Worm (Caenorhabditis elegans) whole organism, young adult: ENCODE results near the gene srsx-34.

Experiments used
- B0336.3 ChIP-seq: fragments of 200-800 bp; sonication (Bioruptor generic); IDR thresholded peaks from 2 replicates; pipeline ENCODE4 v1.3.6; 2022; ENCODE audit warnings: missing genetic modification characterization, missing compliant biosample characterization
- F39B2.1 ChIP-seq: fragments of 200-800 bp; sonication (Bioruptor generic); IDR thresholded peaks from 2 replicates; pipeline ENCODE4 v1.3.6; 2022; ENCODE audit warnings: missing genetic modification reagents, missing genetic modification characterization, missing compliant biosample characterization
- F57A8.1 ChIP-seq: fragments of 200-800 bp; sonication (Bioruptor generic); optimal IDR thresholded peaks from 2 replicates; lab custom pipeline; 2018; ENCODE audit warnings: mild to moderate bottlenecking, missing genetic modification characterization, moderate library complexity, missing compliant biosample characterization
- T26A5.8 ChIP-seq: sonication (generic microtip); optimal IDR thresholded peaks from 2 replicates; lab custom pipeline; 2016; ENCODE audit warnings: missing genetic modification characterization, missing compliant biosample characterization
- Y53F4B.3 ChIP-seq: fragments of 200-800 bp; sonication (Bioruptor generic); IDR thresholded peaks from 2 replicates; pipeline ENCODE4 v1.3.6; 2022; ENCODE audit warnings: missing genetic modification reagents, missing genetic modification characterization, missing compliant biosample characterization
- Y79H2A.3 ChIP-seq: fragments of 200-800 bp; sonication (Bioruptor generic); conservative IDR thresholded peaks from 2 replicates; pipeline ENCODE4 v1.3.6; 2022; ENCODE audit warnings: missing genetic modification reagents, missing genetic modification characterization, missing compliant biosample characterization
- aptf-3 ChIP-seq: fragments of 200-800 bp; sonication (Bioruptor generic); IDR thresholded peaks from 2 replicates; pipeline ENCODE4 v1.3.6; 2022; ENCODE audit warnings: missing genetic modification characterization, missing compliant biosample characterization
- dpl-1 ChIP-seq: fragments of 150-350 bp; optimal IDR thresholded peaks from 2 replicates; lab custom pipeline; 2014; ENCODE audit warnings: missing biosample characterization, missing genetic modification reagents, missing genetic modification characterization
- ekl-4 ChIP-seq: fragments of 200-800 bp; sonication (Bioruptor generic); IDR thresholded peaks from 2 replicates; pipeline ENCODE4 v1.3.6; 2022; ENCODE audit warnings: missing genetic modification reagents, missing genetic modification characterization, missing compliant biosample characterization
- ets-4 ChIP-seq: fragments of 200-800 bp; sonication (Bioruptor generic); optimal IDR thresholded peaks from 2 replicates; lab custom pipeline; 2018; ENCODE audit warnings: mild to moderate bottlenecking, missing genetic modification characterization, missing compliant biosample characterization
- hsf-1 ChIP-seq: fragments of 200-800 bp; sonication (Bioruptor generic); IDR thresholded peaks from 2 replicates; pipeline ENCODE4 v1.3.6; 2022; ENCODE audit warnings: missing genetic modification reagents, missing genetic modification characterization, missing compliant biosample characterization
- lag-1 ChIP-seq: fragments of 200-800 bp; sonication (Bioruptor generic); IDR thresholded peaks from 2 replicates; pipeline ENCODE4 v1.3.6; 2022; ENCODE audit warnings: missing genetic modification reagents, missing genetic modification characterization, missing compliant biosample characterization
- let-526 ChIP-seq: fragments of 200-800 bp; sonication (Bioruptor generic); IDR thresholded peaks from 2 replicates; pipeline ENCODE4 v1.3.6; 2022; ENCODE audit warnings: missing genetic modification reagents, missing genetic modification characterization, missing compliant biosample characterization
- let-607 ChIP-seq, 2 experiments: fragments of 200-800 bp in 1 of 2; sonication (Bioruptor generic) in 1 of 2; sonication (generic microtip) in 1 of 2; optimal IDR thresholded peaks; 2 replicates each; lab custom pipeline; 2016 to 2018; ENCODE audit warnings: mild to moderate bottlenecking in 2 of 2, missing compliant biosample characterization in 2 of 2, missing genetic modification characterization in 2 of 2, moderate library complexity in 2 of 2, missing genotype in 1 of 2
- lir-1 ChIP-seq: fragments of 200-800 bp; sonication (Bioruptor generic); conservative IDR thresholded peaks from 2 replicates; pipeline ENCODE4 v1.3.6; 2022; ENCODE audit warnings: missing genetic modification reagents, missing genetic modification characterization, missing compliant biosample characterization
- madf-6 ChIP-seq: fragments of 200-800 bp; sonication (Bioruptor generic); IDR thresholded peaks from 2 replicates; pipeline ENCODE4 v1.3.6; 2022; ENCODE audit warnings: missing genetic modification reagents, missing genetic modification characterization, missing compliant biosample characterization
- madf-8 ChIP-seq: fragments of 200-800 bp; sonication (Bioruptor generic); conservative IDR thresholded peaks from 2 replicates; pipeline ENCODE4 v1.3.6; 2022; ENCODE audit warnings: missing genetic modification reagents, missing genetic modification characterization, missing compliant biosample characterization
- nhr-120 ChIP-seq: fragments of 200-800 bp; sonication (Bioruptor generic); IDR thresholded peaks from 2 replicates; pipeline ENCODE4 v1.3.6; 2022; ENCODE audit warnings: missing genetic modification characterization, missing compliant biosample characterization
- nhr-179 ChIP-seq: sonication (generic microtip); optimal IDR thresholded peaks from 2 replicates; lab custom pipeline; 2016; ENCODE audit warnings: mild to moderate bottlenecking, missing genetic modification characterization, missing compliant biosample characterization
- nhr-80 ChIP-seq: sonication (generic microtip); optimal IDR thresholded peaks from 2 replicates; lab custom pipeline; 2016; ENCODE audit warnings: missing genetic modification characterization, missing compliant biosample characterization
- pbrm-1 ChIP-seq: fragments of 200-800 bp; sonication (Bioruptor generic); IDR thresholded peaks from 2 replicates; pipeline ENCODE4 v1.3.6; 2022; ENCODE audit warnings: missing genetic modification reagents, missing genetic modification characterization, missing compliant biosample characterization
- rcor-1 ChIP-seq: fragments of 200-800 bp; sonication (Bioruptor generic); IDR thresholded peaks from 2 replicates; pipeline ENCODE4 v1.3.6; 2022; ENCODE audit warnings: missing genetic modification reagents, missing genetic modification characterization, missing compliant biosample characterization
- rpc-1 ChIP-seq, 2 experiments: fragments of 150-350 bp in 1 of 2; sonication (generic microtip) in 1 of 2; optimal IDR thresholded peaks; 2 replicates each; lab custom pipeline; 2014 to 2018; ENCODE audit warnings: missing biosample characterization in 1 of 2, missing genetic modification characterization in 1 of 2, missing genetic modification reagents in 1 of 2, missing genotype in 1 of 2
- sdz-38 ChIP-seq: sonication (generic microtip); optimal IDR thresholded peaks from 2 replicates; lab custom pipeline; 2016; ENCODE audit warnings: missing genotype, missing genetic modification characterization, missing compliant biosample characterization
- unc-62 ChIP-seq: fragments of 150-350 bp; optimal IDR thresholded peaks from 2 replicates; lab custom pipeline; 2014; ENCODE audit warnings: missing biosample characterization, missing genetic modification reagents, missing genetic modification characterization
- xnd-1 ChIP-seq: sonication (generic microtip); optimal IDR thresholded peaks from 2 replicates; lab custom pipeline; 2016; ENCODE audit warnings: missing genotype, missing genetic modification reagents, missing genetic modification characterization, missing compliant biosample characterization
- ztf-25 ChIP-seq: fragments of 200-800 bp; sonication (Bioruptor generic); IDR thresholded peaks from 2 replicates; pipeline ENCODE4 v1.3.6; 2022; ENCODE audit warnings: missing genetic modification reagents, missing genetic modification characterization, missing compliant biosample characterization
- ztf-28 ChIP-seq: fragments of 200-800 bp; sonication (Bioruptor generic); IDR thresholded peaks from 2 replicates; pipeline ENCODE4 v1.3.6; 2022; ENCODE audit warnings: missing genetic modification reagents, missing genetic modification characterization, missing compliant biosample characterization
- ztf-3 ChIP-seq: fragments of 200-800 bp; sonication (Bioruptor generic); optimal IDR thresholded peaks from 2 replicates; lab custom pipeline; 2018; ENCODE audit warnings: mild to moderate bottlenecking, missing genetic modification characterization, missing compliant biosample characterization
- ztf-6 ChIP-seq: fragments of 200-800 bp; sonication (Bioruptor generic); IDR thresholded peaks from 2 replicates; pipeline ENCODE4 v1.3.6; 2022; ENCODE audit warnings: missing genetic modification reagents, missing genetic modification characterization, missing compliant biosample characterization

The srsx-34 gene

DNA sequence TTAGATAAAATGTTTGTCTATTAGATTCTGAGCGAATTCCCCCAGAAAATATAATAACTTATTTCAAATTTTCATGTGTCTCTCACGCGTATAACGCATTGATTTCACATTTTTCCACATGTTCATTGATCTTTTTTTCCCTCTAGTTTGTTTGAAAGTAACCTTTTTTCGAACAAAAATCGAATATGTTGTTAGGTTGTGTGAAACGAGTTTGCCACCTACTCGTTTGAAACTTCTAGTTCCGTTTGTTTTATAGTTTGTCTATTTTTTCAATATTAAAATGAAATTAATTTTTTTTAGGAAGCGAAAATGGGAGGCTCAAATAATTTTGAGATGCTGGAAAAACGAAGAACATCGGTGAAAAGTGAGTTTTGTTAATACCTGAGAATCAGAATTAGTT is 5.5 kb upstream of the srsx-34 start, which contains the start of gene C25E10.5:
Gene C25E10.5, plus strand, starts transcription at position 301 of the 400 bp plus-strand sequence.
- TF ChIP-seq sdz-38 (tag; lab: Kevin White, UChicago): no peak
- no peak for TF ChIP-seq ztf-3 (GFP tag; lab: Kevin White, UChicago)
- TF ChIP-seq, all 124 proteins: peak for 0

DNA sequence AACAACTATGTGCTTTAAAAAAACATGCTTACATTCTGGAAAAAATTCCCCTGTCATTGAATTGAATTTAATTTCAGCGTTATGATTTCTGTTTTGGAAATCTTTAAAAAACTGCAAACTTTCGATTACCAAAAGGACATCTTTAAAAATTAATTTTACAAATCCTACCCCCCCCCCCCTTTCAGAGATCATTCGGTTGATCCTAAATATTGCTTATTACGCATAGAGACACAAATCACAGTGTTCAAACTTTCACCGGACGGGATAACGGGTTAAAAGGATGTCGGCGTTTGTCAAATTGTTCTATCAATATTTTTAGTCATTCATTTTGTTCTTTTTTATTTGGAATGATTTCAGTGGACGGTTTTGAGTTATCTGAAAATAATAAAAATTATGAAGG is 2.5 kb upstream of the srsx-34 start, which contains the start of gene C25E10.4:
Gene C25E10.4, plus strand, starts transcription at position 301 of the 400 bp plus-strand sequence.
- TF ChIP-seq rpc-1 (optimal IDR thresholded peaks at IDR 0.05; lab: Kevin White, UChicago) (no peak), rpc-1 (tag; optimal IDR thresholded peaks at IDR 0.05; lab: Kevin White, UChicago) (no peak), madf-6 (GFP tag; lab: Robert Waterston, UW) (no peak), rcor-1 (GFP tag; lab: Robert Waterston, UW) (no peak), unc-62 (GFP tag; lab: Kevin White, UChicago) (no peak), ets-4 (GFP tag; lab: Kevin White, UChicago) (no peak), nhr-179 (tag; lab: Kevin White, UChicago) (no peak), ztf-6 (GFP tag; lab: Robert Waterston, UW) (no peak), let-607 (tag; optimal IDR thresholded peaks at IDR 0.05; lab: Kevin White, UChicago) (no peak), xnd-1 (tag; lab: Kevin White, UChicago) (no peak), nhr-120 (GFP tag; lab: Robert Waterston, UW) (no peak), ekl-4 (GFP tag; lab: Robert Waterston, UW) (no peak), ztf-25 (GFP tag; lab: Robert Waterston, UW) (no peak)

DNA sequence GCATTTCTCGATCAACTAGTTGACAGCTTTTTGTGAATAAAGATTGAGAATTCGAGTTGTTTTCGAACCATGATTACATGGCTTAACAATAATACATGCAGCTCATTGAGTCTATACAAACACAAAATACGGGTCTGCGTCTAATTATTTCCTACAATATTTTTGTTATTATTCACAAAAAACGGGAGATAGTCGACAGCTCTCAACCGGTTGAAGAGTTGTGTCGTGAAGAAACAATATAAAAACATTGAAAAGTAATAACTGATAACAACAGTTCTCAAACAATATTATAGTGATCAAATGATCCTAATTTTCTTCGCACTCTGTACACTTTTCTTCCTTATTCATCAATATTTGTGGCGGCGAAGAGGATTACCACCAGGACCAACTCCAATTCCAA is 5.2 kb downstream of the srsx-34 start, which contains the start of gene cyp-33B1:
Gene cyp-33B1, plus strand, starts transcription at position 301 of the 400 bp plus-strand sequence.
- TF ChIP-seq T26A5.8 (tag; lab: Kevin White, UChicago) (no peak), dpl-1 (GFP tag; lab: Kevin White, UChicago) (no peak), pbrm-1 (GFP tag; lab: Robert Waterston, UW) (no peak), let-526 (no peak), ztf-28 (GFP tag; lab: Robert Waterston, UW) (no peak), Y53F4B.3 (GFP tag; lab: Robert Waterston, UW) (no peak), Y79H2A.3 (no peak), madf-8 (no peak)

DNA sequence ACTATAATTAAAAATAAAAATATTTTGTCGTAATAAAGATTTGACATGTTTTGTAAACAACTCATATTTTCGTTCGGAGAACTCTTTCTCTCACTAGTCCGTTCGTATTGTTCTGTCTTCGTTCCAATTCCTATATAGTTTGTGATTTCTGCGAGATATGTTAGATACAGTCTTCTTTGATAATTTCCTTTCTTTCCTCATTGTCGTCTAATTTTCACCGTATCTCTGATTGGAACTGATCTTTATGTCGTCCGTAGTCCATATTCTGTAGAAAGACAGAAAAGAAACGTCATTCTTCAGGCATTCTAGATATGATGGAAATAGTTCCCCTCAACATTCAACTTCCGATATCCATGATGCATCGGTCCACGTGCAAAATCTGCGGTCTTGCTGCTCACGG is 9.1 kb downstream of the srsx-34 start, which contains the start of gene nhr-30:
Gene nhr-30, plus strand, starts transcription at position 301 of the 400 bp plus-strand sequence.
- no peak for TF ChIP-seq nhr-80 (tag; lab: Kevin White, UChicago)
- TF ChIP-seq nhr-120 (GFP tag; lab: Robert Waterston, UW): no peak
- no peak for TF ChIP-seq F57A8.1 (GFP tag; lab: Kevin White, UChicago)
- TF ChIP-seq lir-1: no peak
- no peak for TF ChIP-seq hsf-1
- TF ChIP-seq aptf-3: no peak
- TF ChIP-seq B0336.3 (GFP tag; lab: Robert Waterston, UW): no peak
- TF ChIP-seq xnd-1 (tag; lab: Kevin White, UChicago): no peak
- no peak for TF ChIP-seq lag-1
- no peak for TF ChIP-seq madf-6 (GFP tag; lab: Robert Waterston, UW)

DNA sequence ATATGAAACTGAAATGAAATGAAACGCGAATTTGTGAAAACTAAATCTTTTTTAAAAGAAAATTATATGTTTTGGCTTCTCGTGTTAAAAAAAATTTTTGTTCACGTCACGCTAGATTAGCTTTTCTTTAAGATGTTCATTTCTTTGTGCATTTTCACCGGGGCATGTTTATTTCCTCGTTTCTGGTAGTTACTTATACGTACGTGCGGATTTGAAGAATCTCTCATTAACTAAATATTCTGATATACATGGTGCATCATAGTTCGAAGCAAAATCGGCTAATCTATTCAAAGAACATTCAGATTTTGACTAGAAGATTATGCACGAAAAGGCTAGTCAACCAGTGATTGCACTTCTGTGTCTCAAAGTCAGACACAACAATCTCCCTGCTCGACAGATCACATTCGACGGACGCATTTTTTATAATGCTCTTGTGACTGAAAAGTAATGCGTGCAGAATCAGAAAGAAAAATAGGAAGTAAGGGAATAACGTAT is 11.8 kb downstream of the srsx-34 start, which contains the start of gene C25E10.17:
Gene C25E10.17, minus strand, starts transcription at position 51 of the 495 bp plus-strand sequence.
- TF ChIP-seq ekl-4 (GFP tag; lab: Robert Waterston, UW) (no peak), F39B2.1 (GFP tag; lab: Robert Waterston, UW) (no peak)
